Worm (Caenorhabditis elegans) whole organism, mixed stage, embryonic: ENCODE results near the gene ZC250.5.

ENCODE experiments used
- bed-3 ChIP-seq: fragments of 200-800 bp; sonication (Bioruptor generic); optimal IDR thresholded peaks from 3 replicates; lab custom pipeline; 2018; ENCODE audit warnings: mild to moderate bottlenecking, missing genetic modification characterization, moderate library complexity, missing compliant biosample characterization
- ceh-39 ChIP-seq: fragments of 150-350 bp; optimal IDR thresholded peaks from 2 replicates; lab custom pipeline; 2014; ENCODE audit warnings: missing biosample characterization, missing genetic modification characterization
- ceh-43 ChIP-seq: fragments of 200-800 bp; sonication (Bioruptor generic); optimal IDR thresholded peaks from 2 replicates; lab custom pipeline; 2018; ENCODE audit warnings: mild to moderate bottlenecking, missing genetic modification characterization, moderate library complexity, missing compliant biosample characterization
- ces-1 ChIP-seq: fragments of 150-350 bp; optimal IDR thresholded peaks from 2 replicates; lab custom pipeline; 2014; ENCODE audit warnings: missing biosample characterization, missing genetic modification reagents, missing genetic modification characterization
- ham-2 ChIP-seq: fragments of 200-800 bp; sonication (Bioruptor generic); optimal IDR thresholded peaks from 2 replicates; lab custom pipeline; 2018; ENCODE audit warnings: mild to moderate bottlenecking, missing genetic modification characterization, missing compliant biosample characterization
- lsy-2 ChIP-seq: fragments of 150-350 bp; optimal IDR thresholded peaks from 2 replicates; lab custom pipeline; 2014; ENCODE audit warnings: missing biosample characterization, missing genetic modification characterization
- mep-1 ChIP-seq: fragments of 150-350 bp; optimal IDR thresholded peaks from 2 replicates; lab custom pipeline; 2017; ENCODE audit warnings: missing biosample characterization, missing genetic modification reagents, missing genetic modification characterization, inconsistent platforms
- nhr-12 ChIP-seq: fragments of 150-350 bp; optimal IDR thresholded peaks from 2 replicates; lab custom pipeline; 2014; ENCODE audit warnings: missing biosample characterization, missing genetic modification characterization
- nhr-2 ChIP-seq: fragments of 150-350 bp; optimal IDR thresholded peaks from 2 replicates; lab custom pipeline; 2014; ENCODE audit warnings: missing biosample characterization, missing genetic modification characterization
- snpc-4 ChIP-seq: fragments of 150-350 bp; optimal IDR thresholded peaks from 2 replicates; lab custom pipeline; 2014; ENCODE audit warnings: missing biosample characterization, missing genetic modification characterization
- zip-8 ChIP-seq: fragments of 150-350 bp; optimal IDR thresholded peaks from 2 replicates; lab custom pipeline; 2014; ENCODE audit warnings: missing biosample characterization, missing genetic modification characterization

ZC250.5 gene

ce11 chrV:5851631-5852030 is 46.1 kb downstream of the ZC250.5 start:
- TF ChIP-seq zip-8 (tag; lab: Kevin White, UChicago) (peak; percentile 40), nhr-2 (tag; lab: Kevin White, UChicago) (peak; percentile 84), lsy-2 (tag; lab: Kevin White, UChicago) (no peak)
- TF ChIP-seq, all 35 proteins: peak for 2

- no peak for TF ChIP-seq bed-3 (GFP tag; lab: Kevin White, UChicago)
- TF ChIP-seq ceh-39 (tag; lab: Kevin White, UChicago), result no peak
- no peak for TF ChIP-seq ham-2
- no peak for TF ChIP-seq snpc-4 (tag; lab: Kevin White, UChicago)
- TF ChIP-seq mep-1 (tag; lab: Kevin White, UChicago), result no peak
- no peak for TF ChIP-seq nhr-12
- no peak for TF ChIP-seq zip-8 (tag; lab: Kevin White, UChicago)
- no peak for TF ChIP-seq ceh-43
- peak; percentile 87 for TF ChIP-seq ces-1
- TF ChIP-seq, all 35 proteins: peak for 1
Measured at ce11 chrV:5852084-5852483, 46.5 kb downstream of the ZC250.5 start.
